Fruit fly (Drosophila melanogaster) Kc167 (cell line): ENCODE results near the gene CG13631.

Experiments
- Myc ChIP-seq: fragments of >200 bp; optimal IDR thresholded peaks from 2 replicates; lab custom pipeline; 2017; ENCODE audit warnings: missing external identifiers
- Sin3A ChIP-seq: fragments of >200 bp; optimal IDR thresholded peaks from 2 replicates; lab custom pipeline; 2018; ENCODE audit warnings: missing external identifiers
- h ChIP-seq: fragments of >200 bp; optimal IDR thresholded peaks from 3 replicates; lab custom pipeline; 2018; ENCODE audit warnings: missing external identifiers
- insv ChIP-seq: fragments of >200 bp; optimal IDR thresholded peaks from 3 replicates; lab custom pipeline; 2018; ENCODE audit warnings: missing external identifiers
- psq ChIP-seq: fragments of >200 bp; optimal IDR thresholded peaks from 2 replicates; lab custom pipeline; 2017; ENCODE audit warnings: missing external identifiers
- ttk ChIP-seq: sonication (Bioruptor generic); optimal IDR thresholded peaks from 2 replicates; lab custom pipeline; 2017; ENCODE audit warnings: missing external identifiers

Gene CG13631

dm6 chr3R:24771273-24772231, 2.4 kb downstream of the CG13631 start, which contains the start of gene CG42331:
Gene CG42331 (plus strand): TSS chr3R:24772181.
- TF ChIP-seq Sin3A (lab: Kevin White, UChicago) (no peak), Myc (no peak), ttk (no peak), psq (lab: Kevin White, UChicago) (no peak), h (lab: Kevin White, UChicago) (no peak), insv (lab: Kevin White, UChicago) (no peak)

- no peak for TF ChIP-seq Sin3A (lab: Kevin White, UChicago)
- no peak for TF ChIP-seq Myc
- no peak for TF ChIP-seq ttk
- TF ChIP-seq h (lab: Kevin White, UChicago) = no peak
Observed at dm6 chr3R:24773016-24773415, 3.9 kb downstream of the CG13631 start.

dm6 chr3R:24773422-24773821, 4.3 kb downstream of the CG13631 start:
- no peak for TF ChIP-seq insv (lab: Kevin White, UChicago)
- no peak for TF ChIP-seq ttk
- no peak for TF ChIP-seq h (lab: Kevin White, UChicago)
- no peak for TF ChIP-seq Myc
- TF ChIP-seq Sin3A (lab: Kevin White, UChicago) = no peak
- no peak for TF ChIP-seq psq (lab: Kevin White, UChicago)

- TF ChIP-seq h (lab: Kevin White, UChicago) (no peak), insv (lab: Kevin White, UChicago) (no peak), Sin3A (lab: Kevin White, UChicago) (no peak), ttk (no peak), psq (lab: Kevin White, UChicago) (no peak), Myc (no peak)
Observed at dm6 chr3R:24777101-24777500, 8.0 kb downstream of the CG13631 start.

- no peak for TF ChIP-seq Sin3A (lab: Kevin White, UChicago)
- TF ChIP-seq h (lab: Kevin White, UChicago) = no peak
- TF ChIP-seq ttk = no peak
- TF ChIP-seq Myc = no peak
- TF ChIP-seq insv (lab: Kevin White, UChicago) = no peak
- TF ChIP-seq psq (lab: Kevin White, UChicago) = no peak
Observed at dm6 chr3R:24778218-24778739, 9.1 kb downstream of the CG13631 start.

dm6 chr3R:24787042-24787565, 18.0 kb downstream of the CG13631 start, which contains the start of gene CG5805:
Gene CG5805 (minus strand): TSS chr3R:24787421.
- TF ChIP-seq psq (lab: Kevin White, UChicago) = no peak
- TF ChIP-seq Sin3A (lab: Kevin White, UChicago) = no peak
- TF ChIP-seq h (lab: Kevin White, UChicago) = no peak
- TF ChIP-seq ttk = no peak
- TF ChIP-seq Myc = no peak
- no peak for TF ChIP-seq insv (lab: Kevin White, UChicago)

- TF ChIP-seq h (lab: Kevin White, UChicago) (no peak), Myc (no peak), insv (lab: Kevin White, UChicago) (no peak), Sin3A (lab: Kevin White, UChicago) (no peak), psq (lab: Kevin White, UChicago) (no peak), ttk (no peak)
Observed at dm6 chr3R:24787734-24788133, 18.6 kb downstream of the CG13631 start, which contains the start of gene Ets96B. Gene Ets96B (plus strand): TSS chr3R:24788054.

dm6 chr3R:24790036-24790435, 20.9 kb downstream of the CG13631 start, which contains the start of gene CG13634:
Gene CG13634 (minus strand): TSS chr3R:24790136.
- TF ChIP-seq Sin3A (lab: Kevin White, UChicago) (no peak), insv (lab: Kevin White, UChicago) (no peak), h (lab: Kevin White, UChicago) (no peak), psq (lab: Kevin White, UChicago) (no peak), Myc (no peak), ttk (no peak)

dm6 chr3R:24798595-24798994, 29.4 kb downstream of the CG13631 start:
- TF ChIP-seq h (lab: Kevin White, UChicago) (no peak), Sin3A (lab: Kevin White, UChicago) (no peak), ttk (no peak), insv (lab: Kevin White, UChicago) (no peak), Myc (no peak), psq (lab: Kevin White, UChicago) (no peak)

dm6 chr3R:24799503-24799902, 30.4 kb downstream of the CG13631 start, which contains the start of gene Ude:
Gene Ude (minus strand): TSS chr3R:24799668.
- TF ChIP-seq insv (lab: Kevin White, UChicago) (no peak), ttk (no peak), h (lab: Kevin White, UChicago) (no peak), Sin3A (lab: Kevin White, UChicago) (no peak), Myc (no peak), psq (lab: Kevin White, UChicago) (no peak)

- TF ChIP-seq ttk (no peak), Myc (no peak), h (lab: Kevin White, UChicago) (no peak), insv (lab: Kevin White, UChicago) (no peak), Sin3A (lab: Kevin White, UChicago) (no peak), psq (lab: Kevin White, UChicago) (no peak)
Observed at dm6 chr3R:24805048-24805447, 35.9 kb downstream of the CG13631 start, which contains the start of gene polybromo. Gene polybromo (minus strand): TSS chr3R:24805259.
